Fruit fly (Drosophila melanogaster) whole organism, embryonic: ENCODE measurements around the gene PGRP-LE.

Experiments used
- CG17612 ChIP-seq: fragments of 200-800 bp; sonication (Bioruptor generic); IDR thresholded peaks from 2 replicates; pipeline ENCODE4 v1.3.6; 2022; ENCODE audit warnings: missing biosample characterization, missing genetic modification characterization
- CG5180 ChIP-seq: fragments of 200-800 bp; sonication (Bioruptor generic); optimal IDR thresholded peaks from 3 replicates; lab custom pipeline; 2017; ENCODE audit warnings: missing biosample characterization, missing genetic modification characterization, mild to moderate bottlenecking, moderate library complexity, missing genetic modification reagents
- Med ChIP-seq: fragments of 200-800 bp; sonication (Bioruptor generic); peaks from one replicate; lab custom pipeline; 2016; ENCODE audit warnings: missing biosample characterization, missing genetic modification characterization, mild to moderate bottlenecking, inconsistent platforms, moderate library complexity

- TF ChIP-seq CG17612 (GFP tag; lab: Robert Waterston, UW): no peak
- TF ChIP-seq Med: peak; percentile 82
- TF ChIP-seq CG5180 (GFP tag; lab: Kevin White, UChicago): no peak
These were observed 45.3 kb upstream of the PGRP-LE start, which contains the start of gene sun for dm6 chrX:15849021-15849420.
